Worm (Caenorhabditis elegans): ENCODE measurements around the gene acr-2.

The acr-2 gene

ce11 chrX:6667468-6667867 is 34.9 kb upstream of the acr-2 start:
- TF ChIP-seq elt-2 (tag; optimal IDR thresholded peaks at IDR 0.05) (peak; percentile 77), fos-1 (tag; optimal IDR thresholded peaks at IDR 0.05) (peak; percentile 42), egl-5 (tag; optimal IDR thresholded peaks at IDR 0.05) (no peak), pqm-1 (tag; optimal IDR thresholded peaks at IDR 0.05) (peak; percentile 57), pha-4 (tag; optimal IDR thresholded peaks at IDR 0.05) (peak; percentile 27)

ce11 chrX:6668911-6669310 is 33.4 kb upstream of the acr-2 start, which contains the start of gene nhr-137:
TSS of gene nhr-137 (minus strand) at chrX:6669011.
- TF ChIP-seq nhr-11 (tag; optimal IDR thresholded peaks at IDR 0.05): no peak
- TF ChIP-seq nhr-77 (tag; optimal IDR thresholded peaks at IDR 0.05): no peak
- no peak for TF ChIP-seq tbx-2 (tag; optimal IDR thresholded peaks at IDR 0.05)
- no peak for TF ChIP-seq sea-2 (GFP tag; optimal IDR thresholded peaks at IDR 0.05)
- TF ChIP-seq pqm-1 (tag; optimal IDR thresholded peaks at IDR 0.05): no peak
- TF ChIP-seq ZK546.5 (tag; optimal IDR thresholded peaks at IDR 0.05): no peak
- TF ChIP-seq fkh-10 (GFP tag; optimal IDR thresholded peaks at IDR 0.05): no peak
- TF ChIP-seq nhr-76 (tag; optimal IDR thresholded peaks at IDR 0.05): no peak
- no peak for TF ChIP-seq fos-1 (tag; optimal IDR thresholded peaks at IDR 0.05)
- no peak for TF ChIP-seq nhr-43 (tag; optimal IDR thresholded peaks at IDR 0.05; ENCODE audit: poor library complexity, severe bottlenecking)
- no peak for TF ChIP-seq nfya-1 (tag; optimal IDR thresholded peaks at IDR 0.05; ENCODE audit: insufficient read depth)
- no peak for TF ChIP-seq nhr-67 (tag; optimal IDR thresholded peaks at IDR 0.05)
- TF ChIP-seq ceh-82 (tag; optimal IDR thresholded peaks at IDR 0.05): no peak
- TF ChIP-seq snpc-4 (tag; optimal IDR thresholded peaks at IDR 0.05): no peak
- no peak for TF ChIP-seq unc-39 (tag; optimal IDR thresholded peaks at IDR 0.05)
- no peak for TF ChIP-seq ztf-11 (tag; optimal IDR thresholded peaks at IDR 0.05)

- TF ChIP-seq elt-1 (tag; optimal IDR thresholded peaks at IDR 0.05) (peak; percentile 22), ceh-16 (tag; optimal IDR thresholded peaks at IDR 0.05) (no peak), nfya-1 (tag; optimal IDR thresholded peaks at IDR 0.05; ENCODE audit: insufficient read depth) (no peak)
Observed at ce11 chrX:6669366-6669765, 33.0 kb upstream of the acr-2 start.

- peak; percentile 69 for TF ChIP-seq elt-1 (tag; optimal IDR thresholded peaks at IDR 0.05)
- TF ChIP-seq lsy-12 (tag; optimal IDR thresholded peaks at IDR 0.05): no peak
- no peak for TF ChIP-seq pqm-1 (tag; optimal IDR thresholded peaks at IDR 0.05)
- no peak for TF ChIP-seq mml-1 (tag; optimal IDR thresholded peaks at IDR 0.05)
- no peak for TF ChIP-seq ZK546.5 (tag; optimal IDR thresholded peaks at IDR 0.05)
- peak; percentile 27 for TF ChIP-seq nhr-23 (tag; optimal IDR thresholded peaks at IDR 0.05)
- no peak for TF ChIP-seq eor-1 (tag; optimal IDR thresholded peaks at IDR 0.05)
- TF ChIP-seq snpc-4 (tag; optimal IDR thresholded peaks at IDR 0.05): no peak
- no peak for TF ChIP-seq nhr-12 (tag; optimal IDR thresholded peaks at IDR 0.05)
Observed at ce11 chrX:6671717-6672116, 30.6 kb upstream of the acr-2 start.

- TF ChIP-seq nhr-76 (tag; optimal IDR thresholded peaks at IDR 0.05) (no peak), fkh-10 (GFP tag; optimal IDR thresholded peaks at IDR 0.05) (no peak), unc-39 (tag; optimal IDR thresholded peaks at IDR 0.05) (no peak), eor-1 (tag; optimal IDR thresholded peaks at IDR 0.05) (no peak), elt-1 (tag; optimal IDR thresholded peaks at IDR 0.05) (no peak), nhr-23 (tag; optimal IDR thresholded peaks at IDR 0.05) (peak; percentile 7)
Observed at ce11 chrX:6672519-6672918, 29.8 kb upstream of the acr-2 start, which contains the start of gene col-172. TSS of gene col-172 (plus strand) at chrX:6672819.

- TF ChIP-seq pha-4 (tag; optimal IDR thresholded peaks at IDR 0.05) (peak; percentile 4), pqm-1 (tag; optimal IDR thresholded peaks at IDR 0.05) (peak; percentile 55), egl-5 (tag; optimal IDR thresholded peaks at IDR 0.05) (no peak), ceh-28 (tag; optimal IDR thresholded peaks at IDR 0.05) (no peak), elt-2 (tag; optimal IDR thresholded peaks at IDR 0.05) (peak; percentile 73)
Observed at ce11 chrX:6674333-6674919, 27.9 kb upstream of the acr-2 start, which contains the start of gene F38B6.4. TSS of gene F38B6.4 (plus strand) at chrX:6674869.

ce11 chrX:6682683-6683082 is 19.7 kb upstream of the acr-2 start, which contains the start of gene F38B6.8:
TSS of gene F38B6.8 (minus strand) at chrX:6682783.
- TF ChIP-seq fos-1 (tag; optimal IDR thresholded peaks at IDR 0.05): no peak
- no peak for TF ChIP-seq ceh-16 (tag; optimal IDR thresholded peaks at IDR 0.05)
- TF ChIP-seq elt-2 (tag; optimal IDR thresholded peaks at IDR 0.05): no peak
- TF ChIP-seq fkh-2 (tag; optimal IDR thresholded peaks at IDR 0.05): no peak
- TF ChIP-seq ZK546.5 (tag; optimal IDR thresholded peaks at IDR 0.05): no peak
- TF ChIP-seq nhr-23 (tag; optimal IDR thresholded peaks at IDR 0.05): no peak
- no peak for TF ChIP-seq jun-1 (tag; optimal IDR thresholded peaks at IDR 0.05)
- TF ChIP-seq fkh-10 (GFP tag; optimal IDR thresholded peaks at IDR 0.05): no peak
